Worm (Caenorhabditis elegans) whole organism, L4 larva: ENCODE results near the gene suex-1.

Experiments
- F26F4.8 ChIP-seq: fragments of 200-800 bp; sonication (Bioruptor generic); conservative IDR thresholded peaks from 2 replicates; pipeline ENCODE4 v1.3.6; 2022; ENCODE audit warnings: missing genetic modification characterization, missing compliant biosample characterization
- F37D6.2 ChIP-seq: sonication (generic microtip); optimal IDR thresholded peaks from 2 replicates; lab custom pipeline; 2016; ENCODE audit warnings: mild to moderate bottlenecking, missing genetic modification characterization, missing compliant biosample characterization
- T20F7.1 ChIP-seq: fragments of 200-800 bp; sonication (Bioruptor generic); optimal IDR thresholded peaks from 2 replicates; lab custom pipeline; 2018; ENCODE audit warnings: mild to moderate bottlenecking, missing genetic modification characterization, missing compliant biosample characterization
- T26A8.4 ChIP-seq: fragments of 200-800 bp; sonication (Bioruptor generic); IDR thresholded peaks from 2 replicates; pipeline ENCODE4 v1.3.6; 2022; ENCODE audit warnings: missing genetic modification characterization, missing compliant biosample characterization
- Y105C5A.15 ChIP-seq: fragments of 200-800 bp; sonication (Bioruptor generic); IDR thresholded peaks from 2 replicates; pipeline ENCODE4 v1.3.6; 2022; ENCODE audit warnings: missing genetic modification characterization, missing compliant biosample characterization
- Y48G9A.11 ChIP-seq: fragments of 200-800 bp; sonication (Bioruptor generic); IDR thresholded peaks from 2 replicates; pipeline ENCODE4 v1.3.6; 2022; ENCODE audit warnings: missing genetic modification reagents, missing genetic modification characterization, missing compliant biosample characterization
- ZK337.2 ChIP-seq: fragments of 200-800 bp; sonication (Bioruptor generic); IDR thresholded peaks from 2 replicates; pipeline ENCODE4 v1.3.6; 2022; ENCODE audit warnings: missing genetic modification reagents, missing genetic modification characterization, missing compliant biosample characterization
- ZK546.5 ChIP-seq, 2 experiments: sonication (generic microtip); optimal IDR thresholded peaks; 2 replicates each; lab custom pipeline; 2017; ENCODE audit warnings: missing biosample characterization in 2 of 2, missing genetic modification characterization in 2 of 2
- aha-1 ChIP-seq: fragments of 150-350 bp; peaks from one replicate; lab custom pipeline; 2014; ENCODE audit warnings: missing biosample characterization, missing genetic modification characterization
- aly-2 ChIP-seq: sonication (generic microtip); optimal IDR thresholded peaks from 2 replicates; lab custom pipeline; 2018; ENCODE audit warnings: missing biosample characterization, missing genetic modification characterization
- arid-1 ChIP-seq: fragments of 200-800 bp; sonication (Bioruptor generic); conservative IDR thresholded peaks from 2 replicates; pipeline ENCODE4 v1.3.6; 2022; ENCODE audit warnings: missing genetic modification reagents, missing genetic modification characterization, missing compliant biosample characterization
- ceh-28 ChIP-seq: fragments of 150-350 bp; optimal IDR thresholded peaks from 2 replicates; lab custom pipeline; 2014; ENCODE audit warnings: missing biosample characterization, missing genetic modification reagents, missing genetic modification characterization
- ceh-32 ChIP-seq: sonication (generic microtip); optimal IDR thresholded peaks from 2 replicates; lab custom pipeline; 2016; ENCODE audit warnings: mild to moderate bottlenecking, missing genetic modification characterization, missing compliant biosample characterization; ENCODE audit not compliant: poor library complexity
- ceh-44 ChIP-seq: fragments of 200-800 bp; sonication (Bioruptor generic); IDR thresholded peaks from 2 replicates; pipeline ENCODE4 v1.3.6; 2022; ENCODE audit warnings: missing genetic modification reagents, missing genetic modification characterization, missing compliant biosample characterization
- ceh-62 ChIP-seq: sonication (generic microtip); optimal IDR thresholded peaks from 2 replicates; lab custom pipeline; 2017; ENCODE audit warnings: missing biosample characterization, missing genetic modification characterization
- cey-2 ChIP-seq: sonication (generic microtip); optimal IDR thresholded peaks from 3 replicates; lab custom pipeline; 2017; ENCODE audit warnings: missing genetic modification characterization, mild to moderate bottlenecking, missing compliant biosample characterization, antibody characterized with exemption, borderline replicate concordance; ENCODE audit not compliant: insufficient read depth
- ctbp-1 ChIP-seq: fragments of 200-800 bp; sonication (Bioruptor generic); IDR thresholded peaks from 2 replicates; pipeline ENCODE4 v1.3.6; 2022; ENCODE audit warnings: missing genetic modification reagents, missing genetic modification characterization, missing compliant biosample characterization
- dmd-9 ChIP-seq: fragments of 200-800 bp; sonication (Bioruptor generic); IDR thresholded peaks from 2 replicates; pipeline ENCODE4 v1.3.6; 2022; ENCODE audit warnings: missing genetic modification reagents, missing genetic modification characterization, missing compliant biosample characterization
- dpl-1 ChIP-seq: fragments of 150-350 bp; optimal IDR thresholded peaks from 2 replicates; lab custom pipeline; 2014; ENCODE audit warnings: missing biosample characterization, missing genetic modification reagents, missing genetic modification characterization
- duxl-1 ChIP-seq: sonication (generic microtip); optimal IDR thresholded peaks from 2 replicates; lab custom pipeline; 2016; ENCODE audit warnings: mild to moderate bottlenecking, missing genetic modification characterization, moderate library complexity, missing compliant biosample characterization; ENCODE audit not compliant: poor library complexity
- egl-27 ChIP-seq: sonication (generic microtip); optimal IDR thresholded peaks from 3 replicates; lab custom pipeline; 2017; ENCODE audit warnings: missing biosample characterization, missing genetic modification reagents, missing genetic modification characterization
- egl-43 ChIP-seq: fragments of 200-800 bp; sonication (Bioruptor generic); IDR thresholded peaks from 2 replicates; pipeline ENCODE4 v1.3.6; 2022; ENCODE audit warnings: missing genetic modification reagents, missing genetic modification characterization, missing compliant biosample characterization
- fos-1 ChIP-seq: fragments of 150-350 bp; optimal IDR thresholded peaks from 2 replicates; lab custom pipeline; 2014; ENCODE audit warnings: missing biosample characterization, missing genetic modification characterization
- gei-8 ChIP-seq: fragments of 200-800 bp; sonication (Bioruptor generic); optimal IDR thresholded peaks from 2 replicates; lab custom pipeline; 2018; ENCODE audit warnings: mild to moderate bottlenecking, missing genetic modification characterization, missing compliant biosample characterization
- hlh-30 ChIP-seq: sonication (generic microtip); optimal IDR thresholded peaks from 2 replicates; lab custom pipeline; 2017; ENCODE audit warnings: antibody characterized with exemption, mild to moderate bottlenecking, missing genetic modification characterization, missing compliant biosample characterization; ENCODE audit not compliant: insufficient read depth
- hmg-1.1 ChIP-seq: fragments of 200-800 bp; sonication (Bioruptor generic); IDR thresholded peaks from 2 replicates; pipeline ENCODE4 v1.3.6; 2022; ENCODE audit warnings: missing genetic modification reagents, missing genetic modification characterization, missing compliant biosample characterization
- jun-1 ChIP-seq: fragments of 150-350 bp; optimal IDR thresholded peaks from 2 replicates; lab custom pipeline; 2014; ENCODE audit warnings: missing biosample characterization, missing genetic modification reagents, missing genetic modification characterization
- lim-7 ChIP-seq: fragments of 200-800 bp; sonication (Bioruptor generic); IDR thresholded peaks from 2 replicates; pipeline ENCODE4 v1.3.6; 2022; ENCODE audit warnings: missing genetic modification characterization, missing compliant biosample characterization
- lin-29 ChIP-seq: fragments of 200-800 bp; sonication (Bioruptor generic); IDR thresholded peaks from 2 replicates; pipeline ENCODE4 v1.3.6; 2022; ENCODE audit warnings: missing genetic modification reagents, missing genetic modification characterization, missing compliant biosample characterization
- lir-3 ChIP-seq: sonication (generic microtip); optimal IDR thresholded peaks from 2 replicates; lab custom pipeline; 2016; ENCODE audit warnings: mild to moderate bottlenecking, missing genetic modification characterization, missing compliant biosample characterization
- lsy-2 ChIP-seq, 2 experiments: fragments of 150-350 bp in 1 of 2; sonication (generic microtip) in 1 of 2; optimal IDR thresholded peaks; 2 replicates each; lab custom pipeline; 2014 to 2017; ENCODE audit warnings: missing biosample characterization in 2 of 2, missing genetic modification characterization in 2 of 2
- madf-9 ChIP-seq: fragments of 200-800 bp; sonication (Bioruptor generic); conservative IDR thresholded peaks from 2 replicates; pipeline ENCODE4 v1.3.6; 2022; ENCODE audit warnings: missing genetic modification reagents, missing genetic modification characterization, missing compliant biosample characterization
- mdt-29 ChIP-seq: fragments of 200-800 bp; sonication (Bioruptor generic); IDR thresholded peaks from 2 replicates; pipeline ENCODE4 v1.3.6; 2022; ENCODE audit warnings: missing genetic modification reagents, missing genetic modification characterization, missing compliant biosample characterization
- mes-2 ChIP-seq: sonication (generic microtip); optimal IDR thresholded peaks from 2 replicates; lab custom pipeline; 2016; ENCODE audit warnings: missing genotype, mild to moderate bottlenecking, missing genetic modification characterization, missing compliant biosample characterization; ENCODE audit not compliant: poor library complexity, severe bottlenecking
- nhr-11 ChIP-seq: fragments of 150-350 bp; optimal IDR thresholded peaks from 2 replicates; lab custom pipeline; 2014; ENCODE audit warnings: missing biosample characterization, missing genetic modification characterization
- nhr-237 ChIP-seq: sonication (generic microtip); optimal IDR thresholded peaks from 2 replicates; lab custom pipeline; 2017; ENCODE audit warnings: missing biosample characterization, missing genetic modification characterization
- nhr-76 ChIP-seq: fragments of 150-350 bp; optimal IDR thresholded peaks from 2 replicates; lab custom pipeline; 2014; ENCODE audit warnings: missing biosample characterization, missing genetic modification characterization
- pha-4 ChIP-seq, 2 experiments: fragments of 150-350 bp in 1 of 2; fragments of 200-800 bp in 1 of 2; sonication (Bioruptor generic) in 1 of 2; IDR thresholded peaks in 1 of 2; optimal IDR thresholded peaks in 1 of 2; 2 replicates each; pipeline versions ENCODE4 v1.3.6 to Lab custom; 2014 to 2022; ENCODE audit warnings: missing genetic modification characterization in 2 of 2, missing genetic modification reagents in 2 of 2, missing biosample characterization in 1 of 2, missing compliant biosample characterization in 1 of 2
- rbr-2 ChIP-seq: sonication (generic microtip); optimal IDR thresholded peaks from 2 replicates; lab custom pipeline; 2016; ENCODE audit warnings: missing genotype, missing genetic modification characterization, missing compliant biosample characterization
- sdz-12 ChIP-seq: fragments of 200-800 bp; sonication (Bioruptor generic); optimal IDR thresholded peaks from 2 replicates; lab custom pipeline; 2018; ENCODE audit warnings: mild to moderate bottlenecking, missing genetic modification characterization, missing compliant biosample characterization
- set-16 ChIP-seq: fragments of 200-800 bp; sonication (Bioruptor generic); IDR thresholded peaks from 2 replicates; pipeline ENCODE4 v1.3.6; 2022; ENCODE audit warnings: missing genetic modification reagents, missing genetic modification characterization, missing compliant biosample characterization
- snpc-1.2 ChIP-seq: fragments of 200-800 bp; sonication (Bioruptor generic); IDR thresholded peaks from 2 replicates; pipeline ENCODE4 v1.3.6; 2022; ENCODE audit warnings: missing genetic modification reagents, missing genetic modification characterization, missing compliant biosample characterization
- spr-1 ChIP-seq: sonication (generic microtip); optimal IDR thresholded peaks from 2 replicates; lab custom pipeline; 2016; ENCODE audit warnings: mild to moderate bottlenecking, missing genetic modification characterization, missing compliant biosample characterization
- spr-3 ChIP-seq: fragments of 200-800 bp; sonication (Bioruptor generic); optimal IDR thresholded peaks from 2 replicates; lab custom pipeline; 2018; ENCODE audit warnings: mild to moderate bottlenecking, missing genetic modification characterization, missing compliant biosample characterization
- unc-130 ChIP-seq: sonication (generic microtip); optimal IDR thresholded peaks from 2 replicates; lab custom pipeline; 2016; ENCODE audit warnings: missing genetic modification reagents, missing genetic modification characterization, missing compliant biosample characterization
- vab-7 ChIP-seq: fragments of 200-800 bp; sonication (Bioruptor generic); IDR thresholded peaks from 2 replicates; pipeline ENCODE4 v1.3.6; 2022; ENCODE audit warnings: missing genetic modification reagents, missing genetic modification characterization, missing compliant biosample characterization
- zfp-3 ChIP-seq: fragments of 200-800 bp; sonication (Bioruptor generic); conservative IDR thresholded peaks from 2 replicates; pipeline ENCODE4 v1.3.6; 2022; ENCODE audit warnings: missing genetic modification reagents, missing genetic modification characterization, missing compliant biosample characterization
- ztf-11 ChIP-seq: fragments of 150-350 bp; optimal IDR thresholded peaks from 2 replicates; lab custom pipeline; 2014; ENCODE audit warnings: missing biosample characterization, missing genetic modification characterization
- ztf-7 ChIP-seq: fragments of 150-350 bp; optimal IDR thresholded peaks from 2 replicates; lab custom pipeline; 2014; ENCODE audit warnings: missing biosample characterization, missing genetic modification characterization

The suex-1 gene

DNA sequence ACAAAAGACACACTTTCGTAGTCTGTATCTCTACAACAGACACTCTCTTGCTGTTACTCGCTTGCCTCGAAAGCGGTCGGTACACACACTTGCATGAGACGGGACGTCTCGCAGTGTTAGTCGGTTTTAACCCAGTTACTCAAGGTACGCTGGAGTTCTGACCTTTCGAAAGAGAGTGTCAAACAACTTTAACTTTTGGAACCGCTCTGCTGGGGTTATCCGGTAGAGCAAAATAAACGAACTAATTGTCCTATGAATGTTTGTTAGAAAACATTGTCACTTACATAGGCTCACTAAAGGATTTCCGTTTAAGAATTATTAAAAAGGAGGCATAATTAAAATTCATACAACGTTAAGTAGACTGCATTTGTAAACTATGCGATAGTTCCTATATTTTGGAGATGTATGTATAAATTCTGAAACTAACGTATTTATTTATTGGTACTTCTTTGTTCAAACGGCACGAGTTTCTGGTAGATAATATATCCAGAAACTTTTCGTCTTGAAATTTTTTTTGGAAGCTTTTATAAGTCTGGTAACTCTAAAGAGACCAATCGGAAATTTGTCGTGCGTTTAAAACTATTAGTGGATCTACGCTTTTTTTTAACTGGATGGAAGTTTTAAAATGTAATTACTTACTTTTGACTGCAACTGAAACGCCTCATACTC is 45.6 kb upstream of the suex-1 start (continued):
- TF ChIP-seq T26A8.4 (GFP tag; lab: Robert Waterston, UW) (peak; percentile 99), spr-3 (GFP tag; lab: Kevin White, UChicago) (peak; percentile 99), duxl-1 (tag; lab: Kevin White, UChicago) (peak; percentile 96), T20F7.1 (peak; percentile 92), mdt-29 (GFP tag; lab: Robert Waterston, UW) (peak; percentile 99), dpl-1 (GFP tag; lab: Kevin White, UChicago) (peak; percentile 85), pha-4 (GFP tag; IDR thresholded peaks at IDR 0.05; lab: Robert Waterston, UW) (peak; percentile 96), pha-4 (tag; optimal IDR thresholded peaks at IDR 0.05; lab: Kevin White, UChicago) (peak; percentile 88), lsy-2 (tag; optimal IDR thresholded peaks at IDR 0.05; lab: Kevin White, UChicago) (peak; percentile 94 to 96), egl-43 (GFP tag; lab: Robert Waterston, UW) (peak; percentile 99), nhr-237 (tag; lab: Kevin White, UChicago) (peak; percentile 65), egl-27 (tag; lab: Kevin White, UChicago) (no peak), hmg-1.1 (peak; percentile 99), mes-2 (peak; percentile 97), snpc-1.2 (GFP tag; lab: Robert Waterston, UW) (peak; percentile 79), ceh-44 (GFP tag; lab: Robert Waterston, UW) (peak; percentile 94), unc-130 (GFP tag; lab: Kevin White, UChicago) (peak; percentile 34), lim-7 (GFP tag; lab: Robert Waterston, UW) (peak; percentile 78), nhr-11 (peak; percentile 98), rbr-2 (tag; lab: Kevin White, UChicago) (peak; percentile 98), Y105C5A.15 (GFP tag; lab: Robert Waterston, UW) (peak; percentile 83), lir-3 (tag; lab: Kevin White, UChicago) (peak; percentile 87), fos-1 (tag; lab: Kevin White, UChicago) (peak; percentile 77), sdz-12 (GFP tag; lab: Kevin White, UChicago) (peak; percentile 94), arid-1 (peak; percentile 96), ceh-28 (tag; lab: Kevin White, UChicago) (peak; percentile 33), ctbp-1 (GFP tag; lab: Robert Waterston, UW) (peak; percentile 99), cey-2 (peak; percentile 92), vab-7 (GFP tag; lab: Robert Waterston, UW) (peak; percentile 94), ceh-32 (tag; lab: Kevin White, UChicago) (peak; percentile 89), set-16 (peak; percentile 71), madf-9 (peak; percentile 94), ztf-7 (tag; lab: Kevin White, UChicago) (peak; percentile 92), nhr-76 (peak; percentile 46), ZK337.2 (GFP tag; lab: Robert Waterston, UW) (peak; percentile 88), hlh-30 (peak; percentile 94), spr-1 (tag; lab: Kevin White, UChicago) (peak; percentile 97), aly-2 (tag; lab: Kevin White, UChicago) (peak; percentile 87), Y48G9A.11 (GFP tag; lab: Robert Waterston, UW) (peak; percentile 75), ceh-62 (tag; lab: Kevin White, UChicago) (no peak), aha-1 (tag; lab: Kevin White, UChicago) (peak; percentile 100), zfp-3 (GFP tag; lab: Robert Waterston, UW) (peak; percentile 94), F26F4.8 (no peak), dmd-9 (peak; percentile 98), F37D6.2 (tag; lab: Kevin White, UChicago) (peak; percentile 96), lin-29 (peak; percentile 91), ztf-11 (tag; lab: Kevin White, UChicago) (peak; percentile 42), jun-1 (tag; lab: Kevin White, UChicago) (peak; percentile 97), ZK546.5 (tag; optimal IDR thresholded peaks at IDR 0.05; lab: Kevin White, UChicago) (peak; percentile 44 to 74), gei-8 (GFP tag; lab: Kevin White, UChicago) (peak; percentile 95)
